Fruit fly (Drosophila melanogaster): Measurements from ENCODE around the gene CG14742.

- no peak for TF ChIP-seq insv (optimal IDR thresholded peaks at IDR 0.05)
- TF ChIP-seq ttk (optimal IDR thresholded peaks at IDR 0.05): no peak
- TF ChIP-seq psq (optimal IDR thresholded peaks at IDR 0.05): no peak
- no peak for TF ChIP-seq Sin3A (optimal IDR thresholded peaks at IDR 0.05)
These were observed 24.9 kb downstream of the CG14742 start, which contains the start of gene Cyp313a3 for dm6 chr3R:12239166-12239565.
